Fruit fly (Drosophila melanogaster) whole organism, pupa: ENCODE measurements around the gene CG33552.

Experiments used
- CG10348 ChIP-seq: fragments of 200-800 bp; sonication (Bioruptor generic); IDR thresholded peaks from 2 replicates; pipeline ENCODE4 v1.3.6; 2022; ENCODE audit warnings: missing biosample characterization, missing genetic modification characterization
- CG12605 ChIP-seq: fragments of 200-800 bp; sonication (Bioruptor generic); IDR thresholded peaks from 2 replicates; pipeline ENCODE4 v1.3.6; 2022; ENCODE audit warnings: missing biosample characterization, missing genetic modification characterization
- CG13204 ChIP-seq: fragments of 200-800 bp; sonication (Bioruptor generic); optimal IDR thresholded peaks from 2 replicates; lab custom pipeline; 2018; ENCODE audit warnings: missing biosample characterization, mild to moderate bottlenecking, missing genetic modification characterization, moderate library complexity
- CG14655 ChIP-seq: fragments of 200-800 bp; sonication (Bioruptor generic); optimal IDR thresholded peaks from 3 replicates; lab custom pipeline; 2017; ENCODE audit warnings: mild to moderate bottlenecking, missing biosample characterization, missing genetic modification reagents, missing genetic modification characterization
- CG15710 ChIP-seq: fragments of 200-800 bp; sonication (Bioruptor generic); optimal IDR thresholded peaks from 2 replicates; lab custom pipeline; 2018; ENCODE audit warnings: missing biosample characterization, mild to moderate bottlenecking, missing genetic modification characterization, moderate library complexity
- CG17806 ChIP-seq: fragments of 200-800 bp; sonication (Bioruptor generic); optimal IDR thresholded peaks from 2 replicates; lab custom pipeline; 2018; ENCODE audit warnings: missing biosample characterization, mild to moderate bottlenecking, missing genetic modification characterization, moderate library complexity
- CG32121 ChIP-seq: fragments of 200-800 bp; sonication (Bioruptor generic); IDR thresholded peaks from 2 replicates; pipeline ENCODE4 v1.3.6; 2022; ENCODE audit warnings: missing biosample characterization, missing genetic modification characterization
- CG34367 ChIP-seq: fragments of 200-800 bp; sonication (Bioruptor generic); optimal IDR thresholded peaks from 2 replicates; lab custom pipeline; 2018; ENCODE audit warnings: missing biosample characterization, mild to moderate bottlenecking, missing genetic modification characterization
- CG4496 ChIP-seq: fragments of 200-800 bp; sonication (Bioruptor generic); IDR thresholded peaks from 3 replicates; pipeline ENCODE4 v1.3.6; 2022; ENCODE audit warnings: missing biosample characterization, missing genetic modification characterization
- CG8159 ChIP-seq: fragments of 200-800 bp; sonication (Bioruptor generic); optimal IDR thresholded peaks from 3 replicates; lab custom pipeline; 2018; ENCODE audit warnings: missing biosample characterization, mild to moderate bottlenecking, missing genetic modification characterization, moderate library complexity
- CG8301 ChIP-seq: fragments of 200-800 bp; sonication (Bioruptor generic); optimal IDR thresholded peaks from 2 replicates; lab custom pipeline; 2018; ENCODE audit warnings: missing biosample characterization, mild to moderate bottlenecking, missing genetic modification characterization
- CG9948 ChIP-seq: fragments of 200-800 bp; sonication (Bioruptor generic); optimal IDR thresholded peaks from 2 replicates; lab custom pipeline; 2018; ENCODE audit warnings: missing biosample characterization, mild to moderate bottlenecking, missing genetic modification characterization, moderate library complexity
- D1 ChIP-seq: fragments of 200-800 bp; sonication (Bioruptor generic); optimal IDR thresholded peaks from 2 replicates; lab custom pipeline; 2018; ENCODE audit warnings: missing biosample characterization, mild to moderate bottlenecking, missing genetic modification characterization, moderate library complexity
- EcR ChIP-seq: fragments of 200-800 bp; sonication (Bioruptor generic); optimal IDR thresholded peaks from 3 replicates; lab custom pipeline; 2019; ENCODE audit warnings: missing biosample characterization, missing genetic modification characterization, mild to moderate bottlenecking, moderate library complexity, missing genetic modification reagents
- Ets98B ChIP-seq: fragments of 200-800 bp; sonication (Bioruptor generic); IDR thresholded peaks from 2 replicates; pipeline ENCODE4 v1.3.6; 2022; ENCODE audit warnings: missing biosample characterization, missing genetic modification characterization
- Pif1A ChIP-seq: fragments of 200-800 bp; sonication (Bioruptor generic); optimal IDR thresholded peaks from 3 replicates; lab custom pipeline; 2016; ENCODE audit warnings: missing biosample characterization, missing genetic modification characterization
- Pif1B ChIP-seq: fragments of 200-800 bp; sonication (Bioruptor generic); optimal IDR thresholded peaks from 3 replicates; lab custom pipeline; 2016; ENCODE audit warnings: missing biosample characterization, missing genetic modification characterization
- Snoo ChIP-seq: fragments of 200-800 bp; sonication (Bioruptor generic); optimal IDR thresholded peaks from 3 replicates; lab custom pipeline; 2017; ENCODE audit warnings: missing biosample characterization, mild to moderate bottlenecking, missing genetic modification characterization, inconsistent platforms
- fd96Ca ChIP-seq: fragments of 200-800 bp; sonication (Bioruptor generic); IDR thresholded peaks from 3 replicates; pipeline ENCODE4 v1.3.6; 2022; ENCODE audit warnings: missing biosample characterization, missing genetic modification characterization
- gl ChIP-seq: fragments of 200-800 bp; sonication (Bioruptor generic); optimal IDR thresholded peaks from 2 replicates; lab custom pipeline; 2018; ENCODE audit warnings: missing biosample characterization, mild to moderate bottlenecking, missing genetic modification characterization
- rn ChIP-seq: fragments of 200-800 bp; sonication (Bioruptor generic); IDR thresholded peaks from 2 replicates; pipeline ENCODE4 v1.3.6; 2022; ENCODE audit warnings: missing biosample characterization, missing genetic modification characterization

CG33552 gene

dm6 chr2L:16683958-16684877 lies 1.9 kb downstream of the CG33552 start, which contains the start of gene CG31807:
CG31807 (minus strand) TSS chr2L:16684008.
- TF ChIP-seq CG8301 (tag; lab: Kevin White, UChicago) = peak; percentile 96
- TF ChIP-seq Ets98B (GFP tag; lab: Robert Waterston, UW) = peak; percentile 78; the same call in 1 of the 2 replicates
- TF ChIP-seq Pif1A (GFP tag; lab: Kevin White, UChicago) = peak; percentile 98
- TF ChIP-seq fd96Ca (GFP tag; lab: Robert Waterston, UW) = no peak; the same call in none of the 3 replicates
- TF ChIP-seq CG15710 = peak; percentile 97
- peak; percentile 74 for TF ChIP-seq CG32121 (GFP tag; lab: Robert Waterston, UW)
- peak; percentile 92 for TF ChIP-seq CG13204 (GFP tag; lab: Kevin White, UChicago)
- peak; percentile 91 for TF ChIP-seq Snoo (tag; lab: Kevin White, UChicago)
- TF ChIP-seq Pif1B (GFP tag; lab: Kevin White, UChicago) = peak; percentile 98
- no peak for TF ChIP-seq EcR (GFP tag; lab: Kevin White, UChicago)
- TF ChIP-seq gl = peak; percentile 90
- TF ChIP-seq rn (GFP tag; lab: Robert Waterston, UW) = peak; percentile 49
- TF ChIP-seq CG10348 (GFP tag; lab: Robert Waterston, UW) = no peak
- TF ChIP-seq CG8159 = peak; percentile 100
- peak; percentile 87 for TF ChIP-seq CG12605 (GFP tag; lab: Robert Waterston, UW)
- peak; percentile 97 for TF ChIP-seq CG9948
- TF ChIP-seq CG17806 (tag; lab: Kevin White, UChicago) = peak; percentile 92
- peak; percentile 96 for TF ChIP-seq CG14655 (GFP tag; lab: Kevin White, UChicago)
- TF ChIP-seq D1 (tag; lab: Kevin White, UChicago) = peak; percentile 92
- peak; percentile 86; the same call in 2 of the 3 replicates for TF ChIP-seq CG4496 (GFP tag; lab: Robert Waterston, UW)
- TF ChIP-seq CG34367 (tag; lab: Kevin White, UChicago) = peak; percentile 96

dm6 chr2L:16684908-16685611 lies 2.8 kb downstream of the CG33552 start:
- TF ChIP-seq fd96Ca (GFP tag; lab: Robert Waterston, UW) = peak; percentile 37; the same call in 1 of the 3 replicates
- no peak for TF ChIP-seq CG10348 (GFP tag; lab: Robert Waterston, UW)
- peak; percentile 79 for TF ChIP-seq D1 (tag; lab: Kevin White, UChicago)
- TF ChIP-seq CG17806 (tag; lab: Kevin White, UChicago) = peak; percentile 81
- peak; percentile 65 for TF ChIP-seq Snoo (tag; lab: Kevin White, UChicago)
- TF ChIP-seq CG8159 = peak; percentile 83
- peak; percentile 84 for TF ChIP-seq CG8301 (tag; lab: Kevin White, UChicago)
- TF ChIP-seq CG9948 = peak; percentile 89
- TF ChIP-seq CG14655 (GFP tag; lab: Kevin White, UChicago) = peak; percentile 84
- TF ChIP-seq Pif1A (GFP tag; lab: Kevin White, UChicago) = no peak
- peak; percentile 76 for TF ChIP-seq CG34367 (tag; lab: Kevin White, UChicago)
- TF ChIP-seq gl = no peak
- TF ChIP-seq Ets98B (GFP tag; lab: Robert Waterston, UW) = peak; percentile 30; the same call in 1 of the 2 replicates
- TF ChIP-seq CG13204 (GFP tag; lab: Kevin White, UChicago) = peak; percentile 61
- peak; percentile 93 for TF ChIP-seq EcR (GFP tag; lab: Kevin White, UChicago)
- peak; percentile 86 for TF ChIP-seq CG15710
- TF ChIP-seq CG12605 (GFP tag; lab: Robert Waterston, UW) = peak; percentile 6; the same call in 1 of the 2 replicates
- TF ChIP-seq CG4496 (GFP tag; lab: Robert Waterston, UW) = peak; percentile 35; the same call in 1 of the 3 replicates
- TF ChIP-seq rn (GFP tag; lab: Robert Waterston, UW) = no peak
- TF ChIP-seq Pif1B (GFP tag; lab: Kevin White, UChicago) = peak; percentile 35
- no peak; the same call in 1 of the 2 replicates for TF ChIP-seq CG32121 (GFP tag; lab: Robert Waterston, UW)

dm6 chr2L:16685612-16685912 lies 3.3 kb downstream of the CG33552 start:
- TF ChIP-seq CG8301 (tag; lab: Kevin White, UChicago) (no peak), gl (no peak), EcR (GFP tag; lab: Kevin White, UChicago) (no peak), CG17806 (tag; lab: Kevin White, UChicago) (no peak), CG34367 (tag; lab: Kevin White, UChicago) (no peak), CG4496 (GFP tag; lab: Robert Waterston, UW) (no peak), CG10348 (GFP tag; lab: Robert Waterston, UW) (no peak), CG8159 (no peak), CG14655 (GFP tag; lab: Kevin White, UChicago) (no peak), CG32121 (GFP tag; lab: Robert Waterston, UW) (no peak), fd96Ca (GFP tag; lab: Robert Waterston, UW) (no peak), Pif1B (GFP tag; lab: Kevin White, UChicago) (no peak), Ets98B (GFP tag; lab: Robert Waterston, UW) (no peak), CG13204 (GFP tag; lab: Kevin White, UChicago) (no peak), rn (GFP tag; lab: Robert Waterston, UW) (no peak)
- TF ChIP-seq, all 21 proteins: peak for 0

- TF ChIP-seq rn (GFP tag; lab: Robert Waterston, UW) (peak; percentile 59; the same call in 1 of the 2 replicates), CG15710 (peak; percentile 58), CG9948 (peak; percentile 32), Snoo (tag; lab: Kevin White, UChicago) (peak; percentile 60), fd96Ca (GFP tag; lab: Robert Waterston, UW) (peak; percentile 56; the same call in 2 of the 3 replicates), D1 (tag; lab: Kevin White, UChicago) (peak; percentile 69), CG34367 (tag; lab: Kevin White, UChicago) (peak; percentile 68), gl (peak; percentile 79), CG4496 (GFP tag; lab: Robert Waterston, UW) (peak; percentile 85), CG12605 (GFP tag; lab: Robert Waterston, UW) (peak; percentile 87), CG10348 (GFP tag; lab: Robert Waterston, UW) (no peak), CG13204 (GFP tag; lab: Kevin White, UChicago) (peak; percentile 80), CG14655 (GFP tag; lab: Kevin White, UChicago) (peak; percentile 63), Pif1A (GFP tag; lab: Kevin White, UChicago) (peak; percentile 64), CG32121 (GFP tag; lab: Robert Waterston, UW) (peak; percentile 35; the same call in 1 of the 2 replicates), Pif1B (GFP tag; lab: Kevin White, UChicago) (peak; percentile 57), EcR (GFP tag; lab: Kevin White, UChicago) (peak; percentile 71), Ets98B (GFP tag; lab: Robert Waterston, UW) (peak; percentile 70), CG8301 (tag; lab: Kevin White, UChicago) (peak; percentile 52), CG17806 (tag; lab: Kevin White, UChicago) (peak; percentile 55), CG8159 (peak; percentile 65)
Observed at dm6 chr2L:16686412-16687043, 4.2 kb downstream of the CG33552 start.
